Fruit fly (Drosophila melanogaster) whole organism, wandering third instar larva: Measurements from ENCODE around the gene Cdc42.

Source experiments
- N ChIP-seq: fragments of >200 bp; optimal IDR thresholded peaks from 2 replicates; lab custom pipeline; 2018; ENCODE audit warnings: missing biosample characterization, missing external identifiers, missing genetic modification characterization
- Vsx2 ChIP-seq: fragments of 200-300, 225-300 bp; sonication (Bioruptor generic); optimal IDR thresholded peaks from 2 replicates; lab custom pipeline; 2018; ENCODE audit warnings: missing biosample characterization, missing genetic modification characterization; ENCODE audit not compliant: partially characterized antibody
- fru ChIP-seq: fragments of 200-800 bp; sonication (Bioruptor generic); optimal IDR thresholded peaks from 3 replicates; lab custom pipeline; 2016; ENCODE audit warnings: missing biosample characterization, mild to moderate bottlenecking, missing genetic modification characterization

DNA sequence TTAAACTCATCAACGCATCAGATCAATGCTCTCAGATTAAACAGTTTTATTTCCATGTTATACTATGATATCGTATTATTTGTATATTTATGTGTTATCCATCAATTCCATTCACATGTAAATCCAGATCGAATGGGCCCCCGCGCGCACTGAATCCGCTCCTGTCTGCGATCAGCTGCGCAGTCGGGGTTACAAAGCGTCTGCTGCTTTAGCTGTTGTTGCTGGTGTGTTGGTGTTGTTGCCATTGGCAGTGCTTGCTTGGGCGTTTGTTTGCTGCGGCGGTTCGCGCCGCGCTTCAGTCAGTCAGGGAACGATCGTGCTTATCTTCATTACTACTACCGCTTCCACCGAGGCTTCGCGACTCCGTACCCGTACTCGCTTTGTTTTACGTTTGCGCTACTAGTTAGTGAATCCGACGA is 29.9 kb upstream of the Cdc42 start, which contains the start of gene Zw:
- TF ChIP-seq fru (GFP tag; lab: Kevin White, UChicago) (peak; percentile 67), N (GFP tag; lab: Kevin White, UChicago) (no peak), Vsx2 (GFP tag; lab: Kevin White, UChicago) (no peak)
